Worm (Caenorhabditis elegans): Measurements from ENCODE around the gene talp-3.

The talp-3 gene

ce11 chrIV:14658054-14658631 lies 5.0 kb upstream of the talp-3 start, which contains the start of gene anoh-2 (continued):
- TF ChIP-seq lir-1 (GFP tag; conservative IDR thresholded peaks at IDR 0.05) = no peak
- no peak for TF ChIP-seq let-607 (tag; optimal IDR thresholded peaks at IDR 0.05)
- TF ChIP-seq pbrm-1 (GFP tag; IDR thresholded peaks at IDR 0.05) = peak; percentile 57; the same call in 1 of the 2 replicates
- no peak for TF ChIP-seq Y56A3A.18 (GFP tag; IDR thresholded peaks at IDR 0.05)
- no peak for TF ChIP-seq sptf-2 (GFP tag; optimal IDR thresholded peaks at IDR 0.05)
- TF ChIP-seq him-1 (tag; optimal IDR thresholded peaks at IDR 0.05) = no peak
- no peak for TF ChIP-seq T26A5.8 (tag; optimal IDR thresholded peaks at IDR 0.05)
- no peak for TF ChIP-seq egl-18 (GFP tag; IDR thresholded peaks at IDR 0.05)
- TF ChIP-seq lsl-1 (GFP tag; optimal IDR thresholded peaks at IDR 0.05) = no peak
- no peak for TF ChIP-seq cebp-2 (GFP tag; IDR thresholded peaks at IDR 0.05)
- TF ChIP-seq snpc-1.1 (tag; optimal IDR thresholded peaks at IDR 0.05; ENCODE audit: insufficient read depth) = no peak
- no peak for TF ChIP-seq ztf-22 (GFP tag; optimal IDR thresholded peaks at IDR 0.05)
- no peak for TF ChIP-seq repo-1 (tag; optimal IDR thresholded peaks at IDR 0.05)
- no peak for TF ChIP-seq unc-62 (GFP tag; optimal IDR thresholded peaks at IDR 0.05)
- TF ChIP-seq attf-3 (GFP tag; conservative IDR thresholded peaks at IDR 0.05) = no peak
- no peak for TF ChIP-seq dox-1 (GFP tag; IDR thresholded peaks at IDR 0.05)
- no peak for TF ChIP-seq ceh-27 (GFP tag; optimal IDR thresholded peaks at IDR 0.05)
- TF ChIP-seq tlf-1 (GFP tag; optimal IDR thresholded peaks at IDR 0.05) = no peak
- no peak for TF ChIP-seq zim-3 (tag; optimal IDR thresholded peaks at IDR 0.05)
- TF ChIP-seq xnd-1 (tag; optimal IDR thresholded peaks at IDR 0.05) = peak; percentile 2
- TF ChIP-seq ama-1 (optimal IDR thresholded peaks at IDR 0.05) = no peak
- no peak for TF ChIP-seq ama-1 (GFP tag; optimal IDR thresholded peaks at IDR 0.05)
- no peak for TF ChIP-seq nfyb-1 (GFP tag; IDR thresholded peaks at IDR 0.05)
- no peak for TF ChIP-seq ztf-26 (tag; optimal IDR thresholded peaks at IDR 0.05)
- TF ChIP-seq T07F8.4 (tag; optimal IDR thresholded peaks at IDR 0.05) = no peak
- TF ChIP-seq hlh-26 (GFP tag; conservative IDR thresholded peaks at IDR 0.05) = no peak
- TF ChIP-seq aptf-2 (GFP tag; conservative IDR thresholded peaks at IDR 0.05) = no peak
- no peak for TF ChIP-seq ztf-28 (GFP tag; IDR thresholded peaks at IDR 0.05)
- TF ChIP-seq C17E4.6 (GFP tag; IDR thresholded peaks at IDR 0.05) = no peak; the same call in 1 of the 2 replicates
- TF ChIP-seq athp-1 (tag; optimal IDR thresholded peaks at IDR 0.05) = peak; percentile 40
- peak; percentile 94 for TF ChIP-seq attf-6 (GFP tag; IDR thresholded peaks at IDR 0.05)
- peak; percentile 10 for TF ChIP-seq nhr-90 (tag; optimal IDR thresholded peaks at IDR 0.05)
- TF ChIP-seq chd-7 (tag; optimal IDR thresholded peaks at IDR 0.05) = no peak
- TF ChIP-seq lag-1 (GFP tag; IDR thresholded peaks at IDR 0.05) = no peak
- no peak for TF ChIP-seq sea-2 (GFP tag; IDR thresholded peaks at IDR 0.05)
- TF ChIP-seq egl-44 (GFP tag; IDR thresholded peaks at IDR 0.05) = no peak
- TF ChIP-seq let-526 (GFP tag; IDR thresholded peaks at IDR 0.05) = no peak
- TF ChIP-seq nhr-120 (GFP tag; IDR thresholded peaks at IDR 0.05) = no peak
- no peak for TF ChIP-seq ceh-91 (GFP tag; IDR thresholded peaks at IDR 0.05)
- TF ChIP-seq bed-2 (GFP tag; IDR thresholded peaks at IDR 0.05) = no peak
- no peak for TF ChIP-seq hlh-12 (tag; optimal IDR thresholded peaks at IDR 0.05)
- peak; percentile 47 for TF ChIP-seq F10E7.11 (tag; optimal IDR thresholded peaks at IDR 0.05)
- TF ChIP-seq nhr-27 (tag; optimal IDR thresholded peaks at IDR 0.05) = no peak
- TF ChIP-seq unc-130 (GFP tag; optimal IDR thresholded peaks at IDR 0.05) = peak; percentile 12
- no peak for TF ChIP-seq F49E8.2 (tag; optimal IDR thresholded peaks at IDR 0.05; ENCODE audit: insufficient read depth)
- no peak for TF ChIP-seq gei-17 (GFP tag; optimal IDR thresholded peaks at IDR 0.05)
- TF ChIP-seq fkh-3 (tag; optimal IDR thresholded peaks at IDR 0.05) = no peak
- no peak for TF ChIP-seq efl-1 (GFP tag; optimal IDR thresholded peaks at IDR 0.05)
